Fruit fly (Drosophila melanogaster): ENCODE results near the gene msn.

- TF ChIP-seq usp (GFP tag; optimal IDR thresholded peaks at IDR 0.05), result no peak
- TF ChIP-seq Dll (optimal IDR thresholded peaks at IDR 0.05), result no peak
- no peak for TF ChIP-seq psq (optimal IDR thresholded peaks at IDR 0.05)
- TF ChIP-seq pan (optimal IDR thresholded peaks at IDR 0.05), result no peak
- TF ChIP-seq EcR (GFP tag; optimal IDR thresholded peaks at IDR 0.05), result no peak
These were observed 1.5 kb downstream of the msn start for dm6 chr3L:2584827-2585226.

All from whole organism.